Worm (Caenorhabditis elegans) whole organism, L4 larva: ENCODE measurements around the gene C35B1.3.

ENCODE experiments used
- Y75B8A.6 ChIP-seq: fragments of 200-800 bp; sonication (Bioruptor generic); IDR thresholded peaks from 2 replicates; pipeline ENCODE4 v1.3.6; 2022; ENCODE audit warnings: missing genetic modification reagents, missing genetic modification characterization, missing compliant biosample characterization
- ceh-44 ChIP-seq: fragments of 200-800 bp; sonication (Bioruptor generic); IDR thresholded peaks from 2 replicates; pipeline ENCODE4 v1.3.6; 2022; ENCODE audit warnings: missing genetic modification reagents, missing genetic modification characterization, missing compliant biosample characterization
- cey-2 ChIP-seq: sonication (generic microtip); optimal IDR thresholded peaks from 3 replicates; lab custom pipeline; 2017; ENCODE audit warnings: missing genetic modification characterization, mild to moderate bottlenecking, missing compliant biosample characterization, antibody characterized with exemption, borderline replicate concordance; ENCODE audit not compliant: insufficient read depth
- daf-16 ChIP-seq, 3 experiments: sonication (generic microtip); optimal IDR thresholded peaks; 2 replicates each; lab custom pipeline; 2016 to 2017; ENCODE audit warnings: missing genetic modification characterization in 3 of 3, missing genetic modification reagents in 3 of 3, mild to moderate bottlenecking in 2 of 3, missing compliant biosample characterization in 2 of 3, missing biosample characterization in 1 of 3, moderate library complexity in 1 of 3
- dmd-6 ChIP-seq: fragments of 200-800 bp; sonication (Bioruptor generic); IDR thresholded peaks from 2 replicates; pipeline ENCODE4 v1.3.6; 2022; ENCODE audit warnings: missing genetic modification reagents, missing genetic modification characterization, missing compliant biosample characterization
- dmd-9 ChIP-seq: fragments of 200-800 bp; sonication (Bioruptor generic); IDR thresholded peaks from 2 replicates; pipeline ENCODE4 v1.3.6; 2022; ENCODE audit warnings: missing genetic modification reagents, missing genetic modification characterization, missing compliant biosample characterization
- duxl-1 ChIP-seq: sonication (generic microtip); optimal IDR thresholded peaks from 2 replicates; lab custom pipeline; 2016; ENCODE audit warnings: mild to moderate bottlenecking, missing genetic modification characterization, moderate library complexity, missing compliant biosample characterization; ENCODE audit not compliant: poor library complexity
- fos-1 ChIP-seq: fragments of 150-350 bp; optimal IDR thresholded peaks from 2 replicates; lab custom pipeline; 2014; ENCODE audit warnings: missing biosample characterization, missing genetic modification characterization
- gei-8 ChIP-seq: fragments of 200-800 bp; sonication (Bioruptor generic); optimal IDR thresholded peaks from 2 replicates; lab custom pipeline; 2018; ENCODE audit warnings: mild to moderate bottlenecking, missing genetic modification characterization, missing compliant biosample characterization
- hlh-11 ChIP-seq: fragments of 200-800 bp; sonication (Bioruptor generic); optimal IDR thresholded peaks from 2 replicates; lab custom pipeline; 2018; ENCODE audit warnings: mild to moderate bottlenecking, missing genetic modification characterization, missing compliant biosample characterization
- lin-1 ChIP-seq: fragments of 200-800 bp; sonication (Bioruptor generic); IDR thresholded peaks from 2 replicates; pipeline ENCODE4 v1.3.6; 2022; ENCODE audit warnings: missing genetic modification reagents, missing genetic modification characterization, missing compliant biosample characterization
- lin-39 ChIP-seq: fragments of 150-350 bp; optimal IDR thresholded peaks from 2 replicates; lab custom pipeline; 2014; ENCODE audit warnings: missing biosample characterization, missing genetic modification reagents, missing genetic modification characterization
- madf-5 ChIP-seq, 2 experiments: fragments of 200-800 bp; sonication (Bioruptor generic); IDR thresholded peaks; 2 replicates each; pipeline ENCODE4 v1.3.6; 2022; ENCODE audit warnings: missing compliant biosample characterization in 2 of 2, missing genetic modification characterization in 2 of 2
- madf-9 ChIP-seq: fragments of 200-800 bp; sonication (Bioruptor generic); conservative IDR thresholded peaks from 2 replicates; pipeline ENCODE4 v1.3.6; 2022; ENCODE audit warnings: missing genetic modification reagents, missing genetic modification characterization, missing compliant biosample characterization
- nhr-10 ChIP-seq: fragments of 150-350 bp; optimal IDR thresholded peaks from 2 replicates; lab custom pipeline; 2014; ENCODE audit warnings: missing biosample characterization, missing genetic modification characterization
- nhr-42 ChIP-seq: fragments of 200-800 bp; sonication (Bioruptor generic); IDR thresholded peaks from 2 replicates; pipeline ENCODE4 v1.3.6; 2022; ENCODE audit warnings: missing genetic modification characterization, missing compliant biosample characterization
- nhr-48 ChIP-seq: sonication (generic microtip); optimal IDR thresholded peaks from 2 replicates; lab custom pipeline; 2016; ENCODE audit warnings: mild to moderate bottlenecking, missing genetic modification characterization, missing compliant biosample characterization
- php-3 ChIP-seq: fragments of 200-800 bp; sonication (Bioruptor generic); IDR thresholded peaks from 2 replicates; pipeline ENCODE4 v1.3.6; 2022; ENCODE audit warnings: missing genetic modification reagents, missing genetic modification characterization, missing compliant biosample characterization
- pqm-1 ChIP-seq: sonication (generic microtip); optimal IDR thresholded peaks from 2 replicates; lab custom pipeline; 2017; ENCODE audit warnings: missing biosample characterization, missing genetic modification characterization
- spr-1 ChIP-seq: sonication (generic microtip); optimal IDR thresholded peaks from 2 replicates; lab custom pipeline; 2016; ENCODE audit warnings: mild to moderate bottlenecking, missing genetic modification characterization, missing compliant biosample characterization
- unc-62 ChIP-seq, 3 experiments: fragments of 150-350 bp in 1 of 3; sonication (generic microtip); optimal IDR thresholded peaks in 2 of 3; peaks in 1 of 3; 1 replicate in 1 of 3; 2 replicates in 2 of 3; lab custom pipeline; 2014 to 2017; ENCODE audit warnings: missing biosample characterization in 3 of 3, missing genetic modification characterization in 3 of 3, missing genetic modification reagents in 3 of 3, missing genotype in 1 of 3
- zfp-2 ChIP-seq: sonication (generic microtip); optimal IDR thresholded peaks from 2 replicates; lab custom pipeline; 2016; ENCODE audit warnings: mild to moderate bottlenecking, missing genetic modification characterization, missing compliant biosample characterization
- zfp-3 ChIP-seq: fragments of 200-800 bp; sonication (Bioruptor generic); conservative IDR thresholded peaks from 2 replicates; pipeline ENCODE4 v1.3.6; 2022; ENCODE audit warnings: missing genetic modification reagents, missing genetic modification characterization, missing compliant biosample characterization
- zip-2 ChIP-seq: fragments of 150-350 bp; optimal IDR thresholded peaks from 2 replicates; lab custom pipeline; 2014; ENCODE audit warnings: missing biosample characterization, missing genetic modification characterization

Gene C35B1.3

ce11 chrIV:4117432-4117831 lies 36.5 kb downstream of the C35B1.3 start, which contains the start of gene drd-50:
TSS of gene drd-50 (plus strand) at chrIV:4117732.
- TF ChIP-seq ceh-44 (no peak), nhr-10 (tag; lab: Kevin White, UChicago) (no peak), pqm-1 (peak; percentile 42), zfp-3 (GFP tag; lab: Robert Waterston, UW) (no peak), madf-5 (GFP tag; IDR thresholded peaks at IDR 0.05; lab: Robert Waterston, UW) (no peak), spr-1 (no peak)

DNA sequence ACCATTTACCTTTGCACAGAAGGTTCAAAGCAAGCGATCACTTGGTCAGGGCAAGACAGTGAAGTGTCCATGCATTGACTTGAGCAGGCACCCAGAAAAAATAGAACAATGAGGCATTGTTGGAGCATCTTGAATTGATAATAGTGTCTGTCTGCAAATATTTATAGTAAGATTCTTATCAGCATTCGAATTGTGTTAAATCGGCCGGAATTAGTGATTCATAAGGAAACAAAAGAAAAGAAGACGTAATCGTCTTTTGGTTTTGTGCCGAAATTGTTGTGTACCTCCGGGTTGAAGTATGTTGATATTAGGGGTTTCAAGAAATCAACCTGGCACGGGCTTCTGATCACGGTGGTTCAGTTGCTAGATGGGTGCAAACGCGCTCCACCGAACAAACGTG lies 39.3 kb downstream of the C35B1.3 start, which contains the start of gene F49F1.5:
F49F1.5 (minus strand) TSS at position 153 of the 400 bp plus-strand sequence.
- TF ChIP-seq php-3 (GFP tag; lab: Robert Waterston, UW) (no peak), gei-8 (no peak), duxl-1 (tag; lab: Kevin White, UChicago) (no peak), nhr-48 (tag; lab: Kevin White, UChicago) (no peak), lin-39 (tag; lab: Kevin White, UChicago) (no peak), Y75B8A.6 (GFP tag; lab: Robert Waterston, UW) (no peak), lin-1 (GFP tag; lab: Robert Waterston, UW) (no peak), nhr-42 (GFP tag; lab: Robert Waterston, UW) (no peak), fos-1 (tag; lab: Kevin White, UChicago) (no peak), zfp-2 (no peak), hlh-11 (tag; lab: Kevin White, UChicago) (no peak)

DNA sequence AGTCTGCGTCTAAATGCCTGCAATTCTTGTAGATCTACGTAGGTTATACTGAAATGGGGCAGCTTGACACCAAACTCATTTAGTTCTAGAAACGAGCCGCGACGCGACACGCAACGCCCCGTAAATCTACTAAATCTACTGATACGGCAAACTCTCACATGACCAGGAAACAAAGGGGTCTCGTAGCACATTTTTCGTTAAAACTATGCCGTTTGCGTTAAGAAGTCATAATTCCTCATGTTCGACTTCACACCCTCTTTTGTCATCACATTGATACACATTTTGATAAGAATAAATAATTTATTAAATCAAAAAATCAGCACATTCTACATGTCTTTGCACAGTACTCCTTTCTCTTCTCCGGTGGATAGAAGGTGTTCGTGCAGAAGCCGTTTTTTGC lies 40.1 kb downstream of the C35B1.3 start:
- TF ChIP-seq zip-2 (tag; lab: Kevin White, UChicago), result no peak
- no peak for TF ChIP-seq madf-9
- TF ChIP-seq php-3 (GFP tag; lab: Robert Waterston, UW), result no peak
- peak; percentile 23; the same call in 1 of the 2 replicates for TF ChIP-seq dmd-6 (GFP tag; lab: Robert Waterston, UW)
- no peak for TF ChIP-seq dmd-9 (GFP tag; lab: Robert Waterston, UW)
- peak; percentile 43 for TF ChIP-seq pqm-1
- TF ChIP-seq hlh-11 (tag; lab: Kevin White, UChicago), result peak; percentile 28

- TF ChIP-seq dmd-6 (GFP tag; lab: Robert Waterston, UW) (peak; percentile 59), daf-16 (GFP tag; optimal IDR thresholded peaks at IDR 0.05; lab: Kevin White, UChicago) (no peak), daf-16 (tag; optimal IDR thresholded peaks at IDR 0.05; lab: Kevin White, UChicago) (peak; percentile 42), cey-2 (tag; lab: Kevin White, UChicago) (no peak), unc-62 (GFP tag; optimal IDR thresholded peaks at IDR 0.05 in 1 of 2; lab: Kevin White, UChicago) (peak in 1 of 2 experiments; percentile 8), unc-62 (tag; optimal IDR thresholded peaks at IDR 0.05; lab: Kevin White, UChicago) (no peak)
These were observed 42.1 kb downstream of the C35B1.3 start, which contains the start of gene mul-1 for ce11 chrIV:4123083-4123482. TSS of gene mul-1 (minus strand) at chrIV:4123166.

DNA sequence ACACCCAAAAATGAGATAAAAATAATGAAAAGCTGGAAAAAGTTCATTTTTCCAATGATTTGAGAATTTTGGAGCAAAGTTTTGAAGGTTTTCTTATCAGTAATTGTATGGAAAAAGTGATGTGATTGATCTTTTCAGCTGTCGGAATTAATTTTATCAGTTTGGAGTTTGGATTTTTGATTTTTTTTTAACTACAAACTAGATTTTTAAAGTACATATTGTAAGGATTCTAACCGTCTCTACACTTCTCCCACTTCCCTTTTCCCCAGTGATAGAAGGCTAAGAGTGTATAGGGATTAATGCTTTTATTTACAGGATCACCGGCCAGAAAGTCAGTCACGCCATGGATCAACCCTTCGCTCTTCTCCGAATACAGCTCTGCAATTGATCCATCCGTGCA lies 44.7 kb downstream of the C35B1.3 start, which contains the start of gene F49F1.7:
F49F1.7 (minus strand) TSS at position 101 of the 400 bp plus-strand sequence.
- peak; percentile 30; the same call in 1 of the 2 replicates for TF ChIP-seq dmd-6 (GFP tag; lab: Robert Waterston, UW)
